Worm (Caenorhabditis elegans) whole organism, L3 larva: ENCODE measurements around the gene srg-62.

Source experiments
- R02D3.7 ChIP-seq: fragments of 150-350 bp; optimal IDR thresholded peaks from 2 replicates; lab custom pipeline; 2014; ENCODE audit warnings: missing biosample characterization, missing genetic modification characterization
- aly-2 ChIP-seq: fragments of 150-350 bp; optimal IDR thresholded peaks from 2 replicates; lab custom pipeline; 2014; ENCODE audit warnings: missing biosample characterization, missing genetic modification characterization
- ama-1 ChIP-seq: fragments of 150-350 bp; optimal IDR thresholded peaks from 2 replicates; lab custom pipeline; 2018
- ceh-28 ChIP-seq: fragments of 150-350 bp; optimal IDR thresholded peaks from 2 replicates; lab custom pipeline; 2014; ENCODE audit warnings: missing biosample characterization, missing genetic modification reagents, missing genetic modification characterization
- ceh-82 ChIP-seq: fragments of 150-350 bp; optimal IDR thresholded peaks from 2 replicates; lab custom pipeline; 2014; ENCODE audit warnings: missing biosample characterization, missing genetic modification characterization
- ceh-9 ChIP-seq: sonication (generic microtip); optimal IDR thresholded peaks from 2 replicates; lab custom pipeline; 2018; ENCODE audit warnings: missing biosample characterization, missing genetic modification characterization
- daf-12 ChIP-seq: fragments of 150-350 bp; optimal IDR thresholded peaks from 2 replicates; lab custom pipeline; 2014; ENCODE audit warnings: missing biosample characterization, missing genetic modification reagents, missing genetic modification characterization
- egl-5 ChIP-seq: fragments of 150-350 bp; optimal IDR thresholded peaks from 2 replicates; lab custom pipeline; 2017; ENCODE audit warnings: missing biosample characterization, missing genetic modification reagents, missing genetic modification characterization, inconsistent platforms
- elt-1 ChIP-seq: fragments of 150-350 bp; optimal IDR thresholded peaks from 2 replicates; lab custom pipeline; 2014; ENCODE audit warnings: missing biosample characterization, missing genetic modification characterization
- elt-2 ChIP-seq: sonication (generic microtip); optimal IDR thresholded peaks from 2 replicates; lab custom pipeline; 2016; ENCODE audit warnings: missing genetic modification reagents, mild to moderate bottlenecking, missing genetic modification characterization, missing compliant biosample characterization
- elt-3 ChIP-seq, 3 experiments: fragments of 150-350 bp in 1 of 3; sonication (generic microtip) in 2 of 3; optimal IDR thresholded peaks; 2 replicates in 2 of 3; 4 replicates in 1 of 3; lab custom pipeline; 2014 to 2017; ENCODE audit warnings: missing biosample characterization in 3 of 3, missing genetic modification characterization in 3 of 3
- fkh-2 ChIP-seq: fragments of 150-350 bp; optimal IDR thresholded peaks from 2 replicates; lab custom pipeline; 2014; ENCODE audit warnings: missing biosample characterization, missing genetic modification reagents, missing genetic modification characterization
- fos-1 ChIP-seq: fragments of 150-350 bp; optimal IDR thresholded peaks from 2 replicates; lab custom pipeline; 2014; ENCODE audit warnings: missing biosample characterization, missing genetic modification characterization
- hmg-11 ChIP-seq: sonication (generic microtip); optimal IDR thresholded peaks from 2 replicates; lab custom pipeline; 2016; ENCODE audit warnings: missing genetic modification characterization, missing compliant biosample characterization
- lin-39 ChIP-seq: fragments of 150-350 bp; optimal IDR thresholded peaks from 2 replicates; lab custom pipeline; 2018; ENCODE audit warnings: missing biosample characterization, missing genetic modification reagents, missing genetic modification characterization
- lsy-12 ChIP-seq: sonication (generic microtip); optimal IDR thresholded peaks from 2 replicates; lab custom pipeline; 2016; ENCODE audit warnings: mild to moderate bottlenecking, missing genetic modification characterization, missing compliant biosample characterization
- mdl-1 ChIP-seq: fragments of 150-350 bp; optimal IDR thresholded peaks from 2 replicates; lab custom pipeline; 2014; ENCODE audit warnings: missing biosample characterization, missing genetic modification characterization
- mml-1 ChIP-seq: fragments of 150-350 bp; sonication (generic microtip); optimal IDR thresholded peaks from 3 replicates; lab custom pipeline; 2014; ENCODE audit warnings: missing biosample characterization, missing genetic modification characterization
- nfya-1 ChIP-seq: sonication (generic microtip); optimal IDR thresholded peaks from 2 replicates; lab custom pipeline; 2017; ENCODE audit warnings: missing genetic modification characterization, mild to moderate bottlenecking, missing compliant biosample characterization, antibody characterized with exemption, moderate library complexity; ENCODE audit not compliant: insufficient read depth
- nhr-12 ChIP-seq: fragments of 150-350 bp; optimal IDR thresholded peaks from 2 replicates; lab custom pipeline; 2014; ENCODE audit warnings: missing biosample characterization, missing genetic modification characterization
- nhr-23 ChIP-seq: fragments of 150-350 bp; optimal IDR thresholded peaks from 2 replicates; lab custom pipeline; 2014; ENCODE audit warnings: missing biosample characterization, missing genetic modification reagents, missing genetic modification characterization
- nhr-237 ChIP-seq: fragments of 150-350 bp; optimal IDR thresholded peaks from 2 replicates; lab custom pipeline; 2014; ENCODE audit warnings: missing biosample characterization, missing genetic modification characterization
- nhr-28 ChIP-seq: fragments of 150-350 bp; optimal IDR thresholded peaks from 2 replicates; lab custom pipeline; 2014; ENCODE audit warnings: missing biosample characterization, missing genetic modification characterization
- nhr-43 ChIP-seq: sonication (generic microtip); optimal IDR thresholded peaks from 2 replicates; lab custom pipeline; 2016; ENCODE audit warnings: mild to moderate bottlenecking, missing genetic modification characterization, missing compliant biosample characterization; ENCODE audit not compliant: poor library complexity, severe bottlenecking
- nhr-67 ChIP-seq: fragments of 150-350 bp; optimal IDR thresholded peaks from 2 replicates; lab custom pipeline; 2014; ENCODE audit warnings: missing biosample characterization, missing genetic modification characterization
- nhr-77 ChIP-seq: fragments of 150-350 bp; optimal IDR thresholded peaks from 2 replicates; lab custom pipeline; 2014; ENCODE audit warnings: missing biosample characterization, missing genetic modification characterization
- pha-4 ChIP-seq: fragments of 150-350 bp; optimal IDR thresholded peaks from 2 replicates; lab custom pipeline; 2014; ENCODE audit warnings: missing biosample characterization, missing genetic modification reagents, missing genetic modification characterization
- pqm-1 ChIP-seq: fragments of 150-350 bp; optimal IDR thresholded peaks from 2 replicates; lab custom pipeline; 2017; ENCODE audit warnings: missing biosample characterization, missing genetic modification characterization, inconsistent platforms
- sea-2 ChIP-seq: fragments of 150-350 bp; sonication (generic microtip); optimal IDR thresholded peaks from 4 replicates; lab custom pipeline; 2014; ENCODE audit warnings: missing biosample characterization, missing genetic modification reagents, missing genetic modification characterization
- snpc-4 ChIP-seq: fragments of 150-350 bp; optimal IDR thresholded peaks from 2 replicates; lab custom pipeline; 2014; ENCODE audit warnings: missing biosample characterization, missing genetic modification characterization
- tbx-2 ChIP-seq: sonication (generic microtip); optimal IDR thresholded peaks from 2 replicates; lab custom pipeline; 2016; ENCODE audit warnings: mild to moderate bottlenecking, missing genetic modification characterization, missing compliant biosample characterization
- unc-39 ChIP-seq: sonication (generic microtip); optimal IDR thresholded peaks from 4 replicates; lab custom pipeline; 2017; ENCODE audit warnings: missing biosample characterization, missing genetic modification characterization
- zag-1 ChIP-seq: fragments of 150-350 bp; optimal IDR thresholded peaks from 2 replicates; lab custom pipeline; 2014; ENCODE audit warnings: missing biosample characterization, missing genetic modification characterization
- ztf-11 ChIP-seq: fragments of 150-350 bp; optimal IDR thresholded peaks from 2 replicates; lab custom pipeline; 2014; ENCODE audit warnings: missing biosample characterization, missing genetic modification characterization
- ztf-4 ChIP-seq: fragments of 150-350 bp; optimal IDR thresholded peaks from 2 replicates; lab custom pipeline; 2014; ENCODE audit warnings: missing biosample characterization, missing genetic modification characterization

srg-62 gene

ce11 chrV:2716933-2717332 lies 25.3 kb downstream of the srg-62 start:
- TF ChIP-seq tbx-2 (tag; lab: Kevin White, UChicago) (no peak), nhr-23 (tag; lab: Kevin White, UChicago) (no peak), sea-2 (GFP tag; lab: Kevin White, UChicago) (no peak), mdl-1 (tag; lab: Kevin White, UChicago) (no peak), fkh-2 (tag; lab: Kevin White, UChicago) (no peak), elt-3 (tag; optimal IDR thresholded peaks at IDR 0.05; lab: Kevin White, UChicago) (no peak), lin-39 (tag; lab: Kevin White, UChicago) (no peak), nhr-28 (tag; lab: Kevin White, UChicago) (no peak), snpc-4 (tag; lab: Kevin White, UChicago) (no peak), mml-1 (tag; lab: Kevin White, UChicago) (no peak), nhr-43 (tag; lab: Kevin White, UChicago) (no peak), ztf-4 (tag; lab: Kevin White, UChicago) (no peak)
- TF ChIP-seq, all 47 proteins: peak for 0

ce11 chrV:2713532-2713931 lies 28.7 kb downstream of the srg-62 start, which contains the start of gene srt-28:
srt-28 (minus strand) TSS chrV:2713632.
- TF ChIP-seq nhr-77 (tag; lab: Kevin White, UChicago) (no peak), unc-39 (tag; lab: Kevin White, UChicago) (no peak), ceh-9 (tag; lab: Kevin White, UChicago) (no peak), ceh-28 (tag; lab: Kevin White, UChicago) (no peak)
- TF ChIP-seq, all 47 proteins: peak for 0

- no peak for TF ChIP-seq hmg-11 (tag; lab: Kevin White, UChicago)
- no peak for TF ChIP-seq snpc-4 (tag; lab: Kevin White, UChicago)
- TF ChIP-seq R02D3.7 (tag; lab: Kevin White, UChicago), result no peak
- no peak for TF ChIP-seq nhr-12 (tag; lab: Kevin White, UChicago)
- TF ChIP-seq ama-1 (lab: Kevin White, UChicago), result no peak
- TF ChIP-seq mdl-1 (tag; lab: Kevin White, UChicago), result no peak
- peak; percentile 14 for TF ChIP-seq nfya-1 (tag; lab: Kevin White, UChicago)
- TF ChIP-seq daf-12, result no peak
- TF ChIP-seq pqm-1 (tag; lab: Kevin White, UChicago), result peak; percentile 80
- peak; percentile 86 for TF ChIP-seq elt-2 (tag; lab: Kevin White, UChicago)
Observed at ce11 chrV:2711429-2711828, 30.8 kb downstream of the srg-62 start, which contains the start of gene C24B9.3. C24B9.3 (minus strand) TSS chrV:2711599.

DNA sequence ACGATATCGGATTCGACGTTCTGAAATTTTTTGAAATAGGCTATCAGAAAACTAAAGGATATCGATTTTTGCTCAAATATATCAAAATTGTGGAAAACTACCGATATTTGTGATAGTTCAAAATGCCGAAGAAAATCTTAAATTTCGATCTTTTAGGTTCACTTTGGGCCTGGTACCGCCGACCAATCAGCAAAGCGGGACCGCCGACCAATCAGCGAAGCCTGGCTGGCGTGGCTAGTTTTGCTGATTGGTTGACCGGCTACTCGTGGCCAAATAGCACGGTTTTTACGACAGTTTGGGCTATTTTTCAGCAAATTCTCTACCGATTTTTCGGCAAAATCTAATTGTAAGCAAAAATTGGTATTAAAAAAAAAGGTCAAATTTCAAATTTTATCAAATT lies 32.0 kb downstream of the srg-62 start:
- TF ChIP-seq lin-39 (tag; lab: Kevin White, UChicago), result no peak
- peak; percentile 73 for TF ChIP-seq nfya-1 (tag; lab: Kevin White, UChicago)

- TF ChIP-seq R02D3.7 (tag; lab: Kevin White, UChicago) (no peak), ceh-82 (no peak), lsy-12 (tag; lab: Kevin White, UChicago) (no peak)
Observed at ce11 chrV:2706379-2706778, 35.8 kb downstream of the srg-62 start.

- TF ChIP-seq elt-2 (tag; lab: Kevin White, UChicago), result no peak
- TF ChIP-seq ama-1 (lab: Kevin White, UChicago), result no peak
- TF ChIP-seq nhr-43 (tag; lab: Kevin White, UChicago), result no peak
- TF ChIP-seq egl-5 (tag; lab: Kevin White, UChicago), result no peak
- no peak for TF ChIP-seq nfya-1 (tag; lab: Kevin White, UChicago)
- TF ChIP-seq sea-2 (GFP tag; lab: Kevin White, UChicago), result no peak
- TF ChIP-seq, all 47 proteins: peak for 0
Observed at ce11 chrV:2703299-2703698, 38.9 kb downstream of the srg-62 start.

DNA sequence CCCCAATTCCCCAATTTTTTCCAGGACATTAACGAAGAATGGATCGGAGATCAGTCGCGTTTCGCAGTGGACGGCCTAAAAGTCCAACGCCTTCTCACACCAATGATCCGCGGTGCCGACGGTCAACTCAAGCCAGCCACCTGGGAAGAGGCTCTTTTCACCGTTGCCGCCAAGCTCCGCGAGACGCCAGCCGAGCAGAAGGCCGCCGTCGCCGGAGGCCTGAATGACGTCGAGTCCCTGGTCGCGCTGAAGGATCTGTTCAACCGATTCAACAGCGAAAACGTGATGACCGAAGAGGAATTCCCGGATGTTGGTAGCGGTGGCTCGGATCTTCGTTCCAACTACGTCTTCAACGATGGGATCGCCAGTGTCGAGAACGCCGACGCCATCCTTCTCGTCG lies 39.3 kb downstream of the srg-62 start:
- TF ChIP-seq lin-39 (tag; lab: Kevin White, UChicago) (no peak), elt-1 (no peak), ama-1 (lab: Kevin White, UChicago) (no peak), ceh-28 (tag; lab: Kevin White, UChicago) (no peak), nhr-237 (tag; lab: Kevin White, UChicago) (no peak), zag-1 (tag; lab: Kevin White, UChicago) (no peak), daf-12 (no peak), ztf-4 (tag; lab: Kevin White, UChicago) (no peak), mml-1 (tag; lab: Kevin White, UChicago) (no peak), pqm-1 (tag; lab: Kevin White, UChicago) (no peak), nhr-67 (no peak), fos-1 (no peak), ztf-11 (tag; lab: Kevin White, UChicago) (no peak), aly-2 (tag; lab: Kevin White, UChicago) (no peak), nhr-77 (tag; lab: Kevin White, UChicago) (no peak), nhr-23 (tag; lab: Kevin White, UChicago) (no peak), pha-4 (tag; lab: Kevin White, UChicago) (no peak), lsy-12 (tag; lab: Kevin White, UChicago) (no peak)
